Worm (Caenorhabditis elegans) whole organism, L2 larva: ENCODE results near the gene nhr-143.

Experiments used
- C34F6.9 ChIP-seq: fragments of 150-350 bp; optimal IDR thresholded peaks from 2 replicates; lab custom pipeline; 2014; ENCODE audit warnings: missing biosample characterization, missing genetic modification characterization
- F13H6.1 ChIP-seq: sonication (generic microtip); optimal IDR thresholded peaks from 2 replicates; lab custom pipeline; 2016; ENCODE audit warnings: missing genetic modification characterization, missing compliant biosample characterization
- alr-1 ChIP-seq: fragments of 150-350 bp; optimal IDR thresholded peaks from 2 replicates; lab custom pipeline; 2014; ENCODE audit warnings: missing biosample characterization, missing genetic modification characterization
- aly-2 ChIP-seq: fragments of 150-350 bp; optimal IDR thresholded peaks from 2 replicates; lab custom pipeline; 2014; ENCODE audit warnings: missing biosample characterization, missing genetic modification characterization
- ama-1 ChIP-seq: fragments of 150-350 bp; optimal IDR thresholded peaks from 2 replicates; lab custom pipeline; 2018; ENCODE audit warnings: inconsistent platforms
- blmp-1 ChIP-seq: sonication (generic microtip); optimal IDR thresholded peaks from 2 replicates; lab custom pipeline; 2017; ENCODE audit warnings: missing genetic modification characterization, mild to moderate bottlenecking, missing compliant biosample characterization, antibody characterized with exemption, moderate library complexity; ENCODE audit not compliant: insufficient read depth
- ceh-16 ChIP-seq: fragments of 150-350 bp; optimal IDR thresholded peaks from 2 replicates; lab custom pipeline; 2014; ENCODE audit warnings: missing biosample characterization, missing genetic modification characterization
- crh-2 ChIP-seq: sonication (generic microtip); optimal IDR thresholded peaks from 2 replicates; lab custom pipeline; 2017; ENCODE audit warnings: missing biosample characterization, missing genetic modification characterization
- dmd-4 ChIP-seq: sonication (generic microtip); optimal IDR thresholded peaks from 2 replicates; lab custom pipeline; 2017; ENCODE audit warnings: missing biosample characterization, missing genetic modification characterization
- elt-1 ChIP-seq: fragments of 150-350 bp; optimal IDR thresholded peaks from 2 replicates; lab custom pipeline; 2014; ENCODE audit warnings: missing biosample characterization, missing genetic modification characterization
- elt-3 ChIP-seq: sonication (generic microtip); optimal IDR thresholded peaks from 2 replicates; lab custom pipeline; 2017; ENCODE audit warnings: missing biosample characterization, missing genetic modification characterization
- fos-1 ChIP-seq: fragments of 150-350 bp; optimal IDR thresholded peaks from 2 replicates; lab custom pipeline; 2014; ENCODE audit warnings: missing biosample characterization, missing genetic modification characterization
- gmeb-1 ChIP-seq: fragments of 150-350 bp; optimal IDR thresholded peaks from 2 replicates; lab custom pipeline; 2014; ENCODE audit warnings: missing biosample characterization, missing genetic modification characterization
- lin-11 ChIP-seq: fragments of 150-350 bp; sonication (generic microtip); optimal IDR thresholded peaks from 2 replicates; lab custom pipeline; 2014; ENCODE audit warnings: missing biosample characterization, missing genetic modification characterization, inconsistent platforms, mixed read lengths
- lin-13 ChIP-seq: fragments of 150-350 bp; optimal IDR thresholded peaks from 2 replicates; lab custom pipeline; 2014; ENCODE audit warnings: missing biosample characterization, missing genetic modification reagents, missing genetic modification characterization
- lin-39 ChIP-seq: fragments of 150-350 bp; optimal IDR thresholded peaks from 2 replicates; lab custom pipeline; 2014; ENCODE audit warnings: missing biosample characterization, missing genetic modification reagents, missing genetic modification characterization
- lsy-2 ChIP-seq, 2 experiments: fragments of 150-350 bp in 1 of 2; sonication (generic microtip) in 1 of 2; optimal IDR thresholded peaks; 2 replicates each; lab custom pipeline; 2014 to 2017; ENCODE audit warnings: missing biosample characterization in 2 of 2, missing genetic modification characterization in 2 of 2
- mbf-1 ChIP-seq: sonication (generic microtip); optimal IDR thresholded peaks from 2 replicates; lab custom pipeline; 2017; ENCODE audit warnings: missing biosample characterization, missing genetic modification characterization
- nhr-10 ChIP-seq: sonication (generic microtip); optimal IDR thresholded peaks from 2 replicates; lab custom pipeline; 2017; ENCODE audit warnings: missing biosample characterization, missing genetic modification characterization
- nhr-12 ChIP-seq: fragments of 150-350 bp; optimal IDR thresholded peaks from 2 replicates; lab custom pipeline; 2014; ENCODE audit warnings: missing biosample characterization, missing genetic modification characterization
- nhr-129 ChIP-seq: fragments of 150-350 bp; optimal IDR thresholded peaks from 2 replicates; lab custom pipeline; 2014; ENCODE audit warnings: missing biosample characterization, missing genetic modification characterization
- nhr-21 ChIP-seq: fragments of 150-350 bp; optimal IDR thresholded peaks from 2 replicates; lab custom pipeline; 2014; ENCODE audit warnings: missing biosample characterization, missing genetic modification characterization
- nhr-23 ChIP-seq: fragments of 150-350 bp; optimal IDR thresholded peaks from 2 replicates; lab custom pipeline; 2014; ENCODE audit warnings: missing biosample characterization, missing genetic modification reagents, missing genetic modification characterization
- nhr-237 ChIP-seq: fragments of 150-350 bp; optimal IDR thresholded peaks from 2 replicates; lab custom pipeline; 2014; ENCODE audit warnings: missing biosample characterization, missing genetic modification characterization
- nhr-6 ChIP-seq: fragments of 150-350 bp; optimal IDR thresholded peaks from 2 replicates; lab custom pipeline; 2014; ENCODE audit warnings: missing biosample characterization, missing genetic modification characterization
- nhr-77 ChIP-seq: fragments of 150-350 bp; optimal IDR thresholded peaks from 2 replicates; lab custom pipeline; 2014; ENCODE audit warnings: missing biosample characterization, missing genetic modification characterization
- peb-1 ChIP-seq: fragments of 150-350 bp; optimal IDR thresholded peaks from 2 replicates; lab custom pipeline; 2014; ENCODE audit warnings: missing biosample characterization, missing genetic modification characterization
- sem-4 ChIP-seq: fragments of 150-350 bp; optimal IDR thresholded peaks from 2 replicates; lab custom pipeline; 2014; ENCODE audit warnings: missing biosample characterization, missing genetic modification reagents, missing genetic modification characterization
- sma-3 ChIP-seq: sonication (generic microtip); optimal IDR thresholded peaks from 2 replicates; lab custom pipeline; 2016; ENCODE audit warnings: missing genetic modification reagents, missing genetic modification characterization, missing compliant biosample characterization
- snpc-4 ChIP-seq: fragments of 150-350 bp; optimal IDR thresholded peaks from 2 replicates; lab custom pipeline; 2014; ENCODE audit warnings: missing biosample characterization, missing genetic modification characterization
- unc-55 ChIP-seq: fragments of 150-350 bp; sonication (generic microtip); optimal IDR thresholded peaks from 3 replicates; lab custom pipeline; 2014; ENCODE audit warnings: missing biosample characterization, missing genetic modification reagents, missing genetic modification characterization
- unc-62 ChIP-seq: fragments of 150-350 bp; optimal IDR thresholded peaks from 2 replicates; lab custom pipeline; 2014; ENCODE audit warnings: missing biosample characterization, missing genetic modification reagents, missing genetic modification characterization
- ztf-1 ChIP-seq: fragments of 200-800 bp; sonication (Bioruptor generic); conservative IDR thresholded peaks from 2 replicates; pipeline ENCODE4 v1.3.6; 2022; ENCODE audit warnings: missing genetic modification characterization, missing compliant biosample characterization
- ztf-11 ChIP-seq: sonication (generic microtip); optimal IDR thresholded peaks from 2 replicates; lab custom pipeline; 2017; ENCODE audit warnings: missing biosample characterization, missing genetic modification characterization
- ztf-4 ChIP-seq: fragments of 150-350 bp; optimal IDR thresholded peaks from 2 replicates; lab custom pipeline; 2014; ENCODE audit warnings: missing biosample characterization, missing genetic modification characterization

The nhr-143 gene

ce11 chrV:8943963-8944362, 30.8 kb downstream of the nhr-143 start, which contains the start of gene T19A5.3:
TSS of gene T19A5.3 (minus strand) at chrV:8944063.
- TF ChIP-seq sem-4: no peak
- TF ChIP-seq crh-2: no peak
- TF ChIP-seq nhr-10 (tag; lab: Kevin White, UChicago): no peak
- TF ChIP-seq ama-1 (lab: Kevin White, UChicago): no peak
- no peak for TF ChIP-seq aly-2 (tag; lab: Kevin White, UChicago)
- TF ChIP-seq unc-55 (GFP tag; lab: Kevin White, UChicago): no peak
- TF ChIP-seq nhr-21: no peak
- no peak for TF ChIP-seq ztf-1 (GFP tag; lab: Robert Waterston, UW)
- no peak for TF ChIP-seq dmd-4 (tag; lab: Kevin White, UChicago)
- no peak for TF ChIP-seq ztf-11 (tag; lab: Kevin White, UChicago)
- TF ChIP-seq ztf-4 (tag; lab: Kevin White, UChicago): no peak
- no peak for TF ChIP-seq lin-39
- no peak for TF ChIP-seq sma-3 (GFP tag; lab: Kevin White, UChicago)
- TF ChIP-seq, all 48 proteins: peak for 0

ce11 chrV:8942437-8942978, 32.2 kb downstream of the nhr-143 start:
- peak; percentile 70 for TF ChIP-seq blmp-1
- TF ChIP-seq ztf-11 (tag; lab: Kevin White, UChicago): no peak

ce11 chrV:8940419-8940818, 34.3 kb downstream of the nhr-143 start:
- no peak for TF ChIP-seq elt-1 (tag; lab: Kevin White, UChicago)
- no peak for TF ChIP-seq alr-1 (tag; lab: Kevin White, UChicago)
- TF ChIP-seq nhr-12: no peak
- no peak for TF ChIP-seq nhr-21
- no peak for TF ChIP-seq unc-62 (GFP tag; lab: Kevin White, UChicago)
- TF ChIP-seq peb-1 (tag; lab: Kevin White, UChicago): no peak

ce11 chrV:8939424-8940065, 35.2 kb downstream of the nhr-143 start:
- TF ChIP-seq lsy-2 (tag; optimal IDR thresholded peaks at IDR 0.05; lab: Kevin White, UChicago) (peak in 1 of 2 experiments; percentile 43), lin-11 (no peak), nhr-129 (tag; lab: Kevin White, UChicago) (peak; percentile 1), ama-1 (lab: Kevin White, UChicago) (peak; percentile 97), peb-1 (tag; lab: Kevin White, UChicago) (no peak), F13H6.1 (tag; lab: Kevin White, UChicago) (peak; percentile 33), ztf-1 (GFP tag; lab: Robert Waterston, UW) (no peak), C34F6.9 (tag; lab: Kevin White, UChicago) (peak; percentile 23), sma-3 (GFP tag; lab: Kevin White, UChicago) (peak; percentile 49), ztf-4 (tag; lab: Kevin White, UChicago) (peak; percentile 85), lin-13 (GFP tag; lab: Kevin White, UChicago) (peak; percentile 26), mbf-1 (no peak), ceh-16 (no peak), crh-2 (peak; percentile 58), aly-2 (tag; lab: Kevin White, UChicago) (no peak), nhr-6 (no peak), gmeb-1 (tag; lab: Kevin White, UChicago) (no peak)

ce11 chrV:8938943-8939342, 35.8 kb downstream of the nhr-143 start:
- TF ChIP-seq snpc-4 (tag; lab: Kevin White, UChicago) (no peak), nhr-77 (tag; lab: Kevin White, UChicago) (no peak), F13H6.1 (tag; lab: Kevin White, UChicago) (no peak), elt-3 (tag; lab: Kevin White, UChicago) (no peak), fos-1 (tag; lab: Kevin White, UChicago) (no peak), alr-1 (tag; lab: Kevin White, UChicago) (no peak), lsy-2 (tag; optimal IDR thresholded peaks at IDR 0.05; lab: Kevin White, UChicago) (no peak), nhr-23 (no peak), nhr-237 (no peak), nhr-12 (no peak)
